Worm (Caenorhabditis elegans) whole organism, mixed stage, embryonic: ENCODE results near the gene nspg-10.

ENCODE experiments used
- ceh-43 ChIP-seq: fragments of 200-800 bp; sonication (Bioruptor generic); optimal IDR thresholded peaks from 2 replicates; lab custom pipeline; 2018; ENCODE audit warnings: mild to moderate bottlenecking, missing genetic modification characterization, moderate library complexity, missing compliant biosample characterization
- ces-1 ChIP-seq: fragments of 150-350 bp; optimal IDR thresholded peaks from 2 replicates; lab custom pipeline; 2014; ENCODE audit warnings: missing biosample characterization, missing genetic modification reagents, missing genetic modification characterization
- cnd-1 ChIP-seq: fragments of 200-800 bp; sonication (Bioruptor generic); optimal IDR thresholded peaks from 2 replicates; lab custom pipeline; 2018; ENCODE audit warnings: mild to moderate bottlenecking, missing genetic modification characterization, missing compliant biosample characterization
- elt-3 ChIP-seq: fragments of 150-350 bp; optimal IDR thresholded peaks from 2 replicates; lab custom pipeline; 2014; ENCODE audit warnings: missing biosample characterization, missing genetic modification characterization
- flh-1 ChIP-seq: fragments of 200-800 bp; sonication (Bioruptor generic); optimal IDR thresholded peaks from 2 replicates; lab custom pipeline; 2018; ENCODE audit warnings: mild to moderate bottlenecking, missing genetic modification characterization, moderate library complexity, missing compliant biosample characterization
- ham-2 ChIP-seq: fragments of 200-800 bp; sonication (Bioruptor generic); optimal IDR thresholded peaks from 2 replicates; lab custom pipeline; 2018; ENCODE audit warnings: mild to moderate bottlenecking, missing genetic modification characterization, missing compliant biosample characterization
- lin-13 ChIP-seq: fragments of 150-350 bp; optimal IDR thresholded peaks from 2 replicates; lab custom pipeline; 2014; ENCODE audit warnings: missing biosample characterization, missing genetic modification characterization
- lsy-2 ChIP-seq: fragments of 150-350 bp; optimal IDR thresholded peaks from 2 replicates; lab custom pipeline; 2014; ENCODE audit warnings: missing biosample characterization, missing genetic modification characterization
- mep-1 ChIP-seq: fragments of 150-350 bp; optimal IDR thresholded peaks from 2 replicates; lab custom pipeline; 2017; ENCODE audit warnings: missing biosample characterization, missing genetic modification reagents, missing genetic modification characterization, inconsistent platforms
- nhr-2 ChIP-seq: fragments of 150-350 bp; optimal IDR thresholded peaks from 2 replicates; lab custom pipeline; 2014; ENCODE audit warnings: missing biosample characterization, missing genetic modification characterization
- nhr-237 ChIP-seq: fragments of 150-350 bp; optimal IDR thresholded peaks from 2 replicates; lab custom pipeline; 2014; ENCODE audit warnings: missing biosample characterization, missing genetic modification characterization
- sem-2 ChIP-seq: fragments of 200-800 bp; sonication (Bioruptor generic); optimal IDR thresholded peaks from 2 replicates; lab custom pipeline; 2018; ENCODE audit warnings: mild to moderate bottlenecking, missing genetic modification characterization, missing compliant biosample characterization
- snpc-4 ChIP-seq: fragments of 150-350 bp; optimal IDR thresholded peaks from 2 replicates; lab custom pipeline; 2014; ENCODE audit warnings: missing biosample characterization, missing genetic modification characterization
- tbx-8 ChIP-seq: fragments of 200-800 bp; sonication (Bioruptor generic); optimal IDR thresholded peaks from 2 replicates; lab custom pipeline; 2018; ENCODE audit warnings: mild to moderate bottlenecking, missing genetic modification characterization, moderate library complexity, missing compliant biosample characterization
- unc-120 ChIP-seq: sonication (generic microtip); optimal IDR thresholded peaks from 2 replicates; lab custom pipeline; 2017; ENCODE audit warnings: missing genetic modification characterization, missing compliant biosample characterization; ENCODE audit not compliant: poor library complexity, severe bottlenecking
- unc-62 ChIP-seq: fragments of 150-350 bp; optimal IDR thresholded peaks from 2 replicates; lab custom pipeline; 2014; ENCODE audit warnings: missing biosample characterization, missing genetic modification reagents, missing genetic modification characterization
- zip-8 ChIP-seq: fragments of 150-350 bp; optimal IDR thresholded peaks from 2 replicates; lab custom pipeline; 2014; ENCODE audit warnings: missing biosample characterization, missing genetic modification characterization
- ztf-11 ChIP-seq: fragments of 150-350 bp; optimal IDR thresholded peaks from 2 replicates; lab custom pipeline; 2014; ENCODE audit warnings: missing biosample characterization, missing genetic modification characterization

The nspg-10 gene

ce11 chrIV:4656380-4656779, 50.8 kb downstream of the nspg-10 start:
- no peak for TF ChIP-seq lin-13 (tag; lab: Kevin White, UChicago)
- no peak for TF ChIP-seq lsy-2
- no peak for TF ChIP-seq nhr-2 (tag; lab: Kevin White, UChicago)
- no peak for TF ChIP-seq mep-1
- TF ChIP-seq ztf-11, result no peak
- no peak for TF ChIP-seq unc-120 (tag; lab: Kevin White, UChicago)
- TF ChIP-seq cnd-1, result no peak
- no peak for TF ChIP-seq ces-1 (GFP tag; lab: Kevin White, UChicago)
- no peak for TF ChIP-seq flh-1 (GFP tag; lab: Kevin White, UChicago)
- TF ChIP-seq snpc-4, result no peak
- TF ChIP-seq ham-2 (GFP tag; lab: Kevin White, UChicago), result no peak
- no peak for TF ChIP-seq elt-3
- no peak for TF ChIP-seq tbx-8 (GFP tag; lab: Kevin White, UChicago)
- TF ChIP-seq nhr-237 (tag; lab: Kevin White, UChicago), result no peak
- TF ChIP-seq sem-2 (GFP tag; lab: Kevin White, UChicago), result no peak
- TF ChIP-seq zip-8 (tag; lab: Kevin White, UChicago), result no peak
- no peak for TF ChIP-seq unc-62 (GFP tag; lab: Kevin White, UChicago)
- TF ChIP-seq ceh-43 (GFP tag; lab: Kevin White, UChicago), result no peak
